Worm (Caenorhabditis elegans): Measurements from ENCODE around the gene C33H5.2.

The C33H5.2 gene

DNA sequence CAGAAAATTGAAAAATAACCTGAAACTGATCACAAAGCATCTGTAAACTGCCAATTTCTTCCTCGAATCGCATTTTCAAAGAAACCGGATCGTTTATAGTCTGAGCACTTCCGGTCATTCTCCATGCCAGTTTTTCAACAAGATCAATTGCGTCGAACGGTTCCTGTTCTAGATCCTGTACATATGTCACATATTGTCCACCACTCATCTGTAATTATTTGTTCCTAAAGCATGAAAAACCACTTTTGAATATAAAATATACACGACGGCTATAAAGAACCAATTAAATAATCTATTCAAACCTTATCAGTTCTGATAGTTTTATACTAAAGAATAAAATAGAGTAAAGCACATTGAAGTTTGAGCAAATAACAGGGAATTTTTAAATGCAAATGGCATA lies 22.5 kb upstream of the C33H5.2 start, which contains the start of gene sec-10:
sec-10 (minus strand) TSS at position 208 of the 400 bp plus-strand sequence.
- TF ChIP-seq med-1 (GFP tag; optimal IDR thresholded peaks at IDR 0.05; ENCODE audit: insufficient read depth): no peak
- no peak for TF ChIP-seq ref-1 (GFP tag; conservative IDR thresholded peaks at IDR 0.05)
- no peak for TF ChIP-seq ztf-29 (GFP tag; IDR thresholded peaks at IDR 0.05)
- no peak for TF ChIP-seq tab-1 (GFP tag; IDR thresholded peaks at IDR 0.05)

DNA sequence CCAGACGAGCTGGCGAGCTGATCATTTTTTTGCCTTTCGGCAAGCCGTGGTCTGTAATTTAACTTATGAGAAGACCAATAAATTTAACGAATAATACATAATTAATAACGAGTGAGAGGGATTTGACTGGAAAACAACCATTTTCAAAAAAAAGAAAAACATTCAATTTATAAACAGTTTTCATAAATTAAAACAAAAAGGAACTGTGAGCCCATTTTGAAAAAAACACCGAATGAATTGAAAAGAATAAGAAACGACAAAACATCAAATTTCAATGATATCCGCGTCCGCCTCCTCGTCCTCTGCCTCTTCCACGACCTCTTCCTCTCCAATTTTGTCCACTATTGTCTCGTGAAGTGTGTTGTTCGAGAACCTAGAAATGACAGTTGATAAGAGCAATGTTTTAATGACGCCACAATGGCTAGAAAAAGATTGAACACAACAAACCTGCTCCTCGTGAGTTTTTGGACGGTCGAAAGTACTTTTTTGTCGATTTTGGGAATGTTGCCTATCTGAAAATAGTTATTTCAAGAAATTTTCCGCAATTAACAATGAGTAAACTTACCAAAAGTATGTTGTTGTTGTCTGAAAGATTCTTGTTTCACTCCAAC lies 20.9 kb upstream of the C33H5.2 start, which contains the start of gene tag-321:
tag-321 (minus strand) TSS at position 51 of the 611 bp plus-strand sequence.
- TF ChIP-seq ztf-23 (GFP tag; IDR thresholded peaks at IDR 0.05) (no peak), med-1 (GFP tag; optimal IDR thresholded peaks at IDR 0.05; ENCODE audit: insufficient read depth) (no peak), ztf-29 (GFP tag; IDR thresholded peaks at IDR 0.05) (no peak), cog-1 (tag; optimal IDR thresholded peaks at IDR 0.05) (no peak), tab-1 (GFP tag; IDR thresholded peaks at IDR 0.05) (no peak), flt-1 (GFP tag; IDR thresholded peaks at IDR 0.05) (no peak)

DNA sequence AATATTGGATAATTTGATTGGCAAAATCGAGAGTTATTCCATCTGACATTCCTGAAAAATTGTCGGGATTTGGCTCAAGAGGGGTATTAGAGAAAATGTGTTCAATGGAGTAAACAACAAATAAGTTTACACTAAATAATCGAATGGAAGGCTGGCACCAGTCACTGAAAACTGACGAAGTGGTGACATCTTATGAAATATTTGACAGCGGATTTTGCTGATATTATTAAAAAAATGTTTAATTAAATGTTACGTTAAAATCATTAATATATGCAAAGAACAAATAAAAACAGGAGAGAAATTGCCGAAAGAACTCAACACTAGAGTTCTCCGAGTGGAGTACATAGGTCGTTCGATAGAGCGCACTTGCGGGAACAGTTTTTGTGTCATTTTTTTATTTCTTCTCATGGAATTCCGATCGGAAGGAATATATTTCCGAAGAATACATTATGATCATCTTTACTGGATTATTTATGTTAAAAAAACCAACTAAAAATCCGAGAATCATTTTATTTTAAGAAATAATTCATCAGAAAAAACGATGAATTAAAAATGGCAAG lies 19.3 kb upstream of the C33H5.2 start, which contains the start of gene tag-322:
tag-322 (minus strand) TSS at position 51 of the 560 bp plus-strand sequence.
- no peak for TF ChIP-seq ztf-23 (GFP tag; IDR thresholded peaks at IDR 0.05)
- peak; percentile 32 for TF ChIP-seq cog-1 (tag; optimal IDR thresholded peaks at IDR 0.05)

DNA sequence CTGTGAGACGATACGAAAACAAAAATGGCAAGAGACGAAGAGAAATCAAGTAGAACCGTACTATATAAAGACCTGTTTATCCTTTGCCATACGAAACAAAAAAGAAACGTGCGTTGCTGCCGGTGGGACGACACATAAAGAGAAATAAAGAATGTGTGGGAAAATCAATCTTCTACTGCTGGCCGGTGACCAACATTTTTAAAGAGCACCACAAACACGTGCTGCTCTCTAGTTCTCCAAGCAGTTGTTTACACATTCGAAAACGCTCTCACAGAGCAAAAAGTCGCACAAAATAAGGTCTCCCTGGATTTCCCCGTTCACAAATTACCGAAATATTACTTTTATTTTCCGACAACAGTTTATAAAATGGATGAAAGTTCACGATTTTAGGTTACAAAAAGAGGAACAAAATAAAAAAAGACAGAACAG lies 15.3 kb upstream of the C33H5.2 start, which contains the start of gene imp-3:
imp-3 (minus strand) TSS at position 93 of the 429 bp plus-strand sequence.
- TF ChIP-seq ref-1 (GFP tag; conservative IDR thresholded peaks at IDR 0.05): no peak
- no peak for TF ChIP-seq ztf-29 (GFP tag; IDR thresholded peaks at IDR 0.05)
- no peak for TF ChIP-seq klf-2 (GFP tag; conservative IDR thresholded peaks at IDR 0.05)
- TF ChIP-seq med-1 (GFP tag; optimal IDR thresholded peaks at IDR 0.05; ENCODE audit: insufficient read depth): no peak
- no peak for TF ChIP-seq tab-1 (GFP tag; IDR thresholded peaks at IDR 0.05)
- TF ChIP-seq cog-1 (tag; optimal IDR thresholded peaks at IDR 0.05): no peak
- no peak for TF ChIP-seq T22C8.4 (GFP tag; IDR thresholded peaks at IDR 0.05)
- no peak for TF ChIP-seq flt-1 (GFP tag; IDR thresholded peaks at IDR 0.05)
- no peak for TF ChIP-seq ztf-23 (GFP tag; IDR thresholded peaks at IDR 0.05)

DNA sequence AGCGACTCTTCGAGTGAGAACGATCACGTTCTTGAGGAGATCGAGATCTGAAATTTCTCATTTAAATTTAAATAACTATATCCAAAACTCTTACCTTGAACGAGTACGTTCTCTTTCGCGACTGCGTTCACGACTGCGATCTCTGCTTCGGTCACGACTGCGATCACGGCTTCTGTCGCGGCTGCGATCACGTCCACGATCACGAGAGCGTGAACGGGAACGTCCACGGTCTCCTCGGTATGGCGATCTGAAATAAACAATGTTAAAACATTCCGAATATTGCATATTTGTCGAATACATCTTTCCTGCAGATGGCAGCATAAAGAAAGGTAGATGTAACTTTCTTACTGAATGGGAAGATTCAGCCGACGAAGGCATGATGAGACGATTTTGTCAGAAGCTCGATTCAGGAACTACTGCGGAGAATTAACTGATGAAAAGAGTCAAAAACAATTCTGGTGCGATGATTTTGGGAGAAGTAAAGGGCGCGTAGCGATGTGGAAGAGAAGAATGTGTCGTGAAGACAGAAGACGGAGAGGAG lies 14.6 kb upstream of the C33H5.2 start:
- TF ChIP-seq ref-1 (GFP tag; conservative IDR thresholded peaks at IDR 0.05) (no peak), T22C8.4 (GFP tag; IDR thresholded peaks at IDR 0.05) (no peak), tab-1 (GFP tag; IDR thresholded peaks at IDR 0.05) (no peak), cog-1 (tag; optimal IDR thresholded peaks at IDR 0.05) (no peak), klf-2 (GFP tag; conservative IDR thresholded peaks at IDR 0.05) (no peak)

DNA sequence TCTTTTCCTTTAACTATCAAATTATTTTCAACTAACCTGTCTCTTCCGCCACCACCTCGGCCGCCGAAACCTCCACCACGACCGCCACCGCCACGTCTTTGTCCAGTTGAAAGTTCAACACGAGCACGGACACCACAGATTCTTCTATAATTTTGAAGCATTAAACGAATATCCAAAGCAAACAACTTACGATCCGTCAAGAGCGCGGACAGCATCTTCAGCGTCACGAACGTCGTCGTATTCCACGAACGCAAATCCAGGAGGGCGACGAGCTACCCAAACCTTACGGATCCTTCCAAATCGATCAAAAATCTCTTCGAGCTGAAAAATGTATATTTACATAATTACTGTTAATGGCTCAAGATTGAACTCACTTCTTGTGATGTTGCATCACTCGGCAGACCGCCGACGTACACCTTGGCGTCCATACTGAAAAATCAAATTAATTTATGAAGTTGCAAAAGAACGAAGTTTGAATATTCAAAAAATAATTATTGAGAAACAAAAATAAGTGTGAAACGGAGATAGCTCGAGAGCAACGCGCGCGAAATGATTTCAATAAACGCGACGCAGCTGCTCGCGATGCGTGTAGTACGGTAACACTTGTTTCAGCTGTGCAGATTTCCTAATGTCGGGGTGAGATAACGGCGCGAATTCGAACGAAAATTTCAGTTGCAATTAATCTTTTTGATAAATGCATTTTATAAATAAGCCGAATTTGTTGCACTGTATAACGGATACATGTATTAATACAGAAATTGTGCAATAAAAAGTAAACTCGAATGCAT lies 13.8 kb upstream of the C33H5.2 start, which contains the start of gene rsp-6:
rsp-6 (minus strand) TSS at position 429 of the 788 bp plus-strand sequence.
- TF ChIP-seq cog-1 (tag; optimal IDR thresholded peaks at IDR 0.05) (peak; percentile 73), ref-1 (GFP tag; conservative IDR thresholded peaks at IDR 0.05) (no peak), flt-1 (GFP tag; IDR thresholded peaks at IDR 0.05) (peak; percentile 67; the same call in 1 of the 2 replicates)

DNA sequence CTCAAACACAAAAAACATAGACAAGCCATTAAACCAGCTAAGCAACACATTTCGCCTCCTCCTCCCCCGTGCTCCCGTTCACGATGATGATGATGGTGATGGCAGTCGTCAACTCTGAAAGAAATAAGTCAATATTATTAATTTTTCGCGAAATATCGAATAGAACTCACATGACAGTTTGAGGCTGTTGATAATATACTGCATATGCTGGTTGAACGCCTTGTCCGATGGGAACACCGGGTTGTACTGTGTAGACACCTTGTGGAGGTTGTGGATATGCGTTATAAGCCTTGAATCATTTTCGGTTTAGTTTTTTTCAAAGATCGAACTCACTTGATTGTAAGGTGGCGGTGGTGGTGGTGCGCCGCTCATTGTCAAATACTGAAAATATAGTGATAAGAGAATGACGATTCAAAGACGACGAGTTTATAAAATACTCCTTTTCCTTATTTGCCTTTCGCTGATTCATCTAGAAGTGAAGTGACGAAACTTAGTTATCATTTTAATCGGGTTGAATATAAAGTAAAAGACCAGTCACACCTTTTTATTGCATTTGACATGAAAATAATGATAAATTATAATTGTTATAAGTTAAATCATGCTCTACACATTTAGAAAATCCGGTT lies 12.9 kb upstream of the C33H5.2 start, which contains the start of gene C33H5.13:
C33H5.13 (minus strand) TSS at position 443 of the 626 bp plus-strand sequence.
- TF ChIP-seq ztf-23 (GFP tag; IDR thresholded peaks at IDR 0.05) (no peak), klf-2 (GFP tag; conservative IDR thresholded peaks at IDR 0.05) (no peak), flt-1 (GFP tag; IDR thresholded peaks at IDR 0.05) (no peak), ztf-29 (GFP tag; IDR thresholded peaks at IDR 0.05) (no peak), cog-1 (tag; optimal IDR thresholded peaks at IDR 0.05) (no peak), ref-1 (GFP tag; conservative IDR thresholded peaks at IDR 0.05) (no peak), tab-1 (GFP tag; IDR thresholded peaks at IDR 0.05) (no peak), med-1 (GFP tag; optimal IDR thresholded peaks at IDR 0.05; ENCODE audit: insufficient read depth) (no peak), T22C8.4 (GFP tag; IDR thresholded peaks at IDR 0.05) (no peak)

DNA sequence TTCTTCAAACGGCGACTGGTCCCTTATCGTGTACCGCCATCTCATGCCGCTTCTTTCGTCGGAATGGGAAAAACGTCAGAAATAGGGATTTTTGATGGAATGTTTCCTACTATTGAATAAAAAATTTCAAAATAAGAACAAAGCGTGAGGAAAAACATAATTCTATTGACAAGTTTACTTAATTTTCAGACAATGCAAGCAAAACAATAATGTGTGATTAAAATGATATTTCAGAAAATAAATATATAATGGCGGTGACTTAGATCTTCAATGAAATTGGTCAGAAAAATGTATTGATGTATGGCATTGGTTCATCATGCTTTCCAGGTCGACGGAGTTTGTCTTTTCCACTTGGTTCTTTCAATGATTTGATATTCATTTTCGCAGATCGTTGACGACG lies 10.1 kb upstream of the C33H5.2 start, which contains the start of gene ntp-1:
ntp-1 (minus strand) TSS at position 101 of the 400 bp plus-strand sequence.
- TF ChIP-seq ztf-29 (GFP tag; IDR thresholded peaks at IDR 0.05): no peak
- no peak for TF ChIP-seq tab-1 (GFP tag; IDR thresholded peaks at IDR 0.05)
- TF ChIP-seq med-1 (GFP tag; optimal IDR thresholded peaks at IDR 0.05; ENCODE audit: insufficient read depth): no peak
- TF ChIP-seq klf-2 (GFP tag; conservative IDR thresholded peaks at IDR 0.05): no peak
- no peak for TF ChIP-seq T22C8.4 (GFP tag; IDR thresholded peaks at IDR 0.05)
- TF ChIP-seq cog-1 (tag; optimal IDR thresholded peaks at IDR 0.05): no peak
- no peak for TF ChIP-seq ztf-23 (GFP tag; IDR thresholded peaks at IDR 0.05)

DNA sequence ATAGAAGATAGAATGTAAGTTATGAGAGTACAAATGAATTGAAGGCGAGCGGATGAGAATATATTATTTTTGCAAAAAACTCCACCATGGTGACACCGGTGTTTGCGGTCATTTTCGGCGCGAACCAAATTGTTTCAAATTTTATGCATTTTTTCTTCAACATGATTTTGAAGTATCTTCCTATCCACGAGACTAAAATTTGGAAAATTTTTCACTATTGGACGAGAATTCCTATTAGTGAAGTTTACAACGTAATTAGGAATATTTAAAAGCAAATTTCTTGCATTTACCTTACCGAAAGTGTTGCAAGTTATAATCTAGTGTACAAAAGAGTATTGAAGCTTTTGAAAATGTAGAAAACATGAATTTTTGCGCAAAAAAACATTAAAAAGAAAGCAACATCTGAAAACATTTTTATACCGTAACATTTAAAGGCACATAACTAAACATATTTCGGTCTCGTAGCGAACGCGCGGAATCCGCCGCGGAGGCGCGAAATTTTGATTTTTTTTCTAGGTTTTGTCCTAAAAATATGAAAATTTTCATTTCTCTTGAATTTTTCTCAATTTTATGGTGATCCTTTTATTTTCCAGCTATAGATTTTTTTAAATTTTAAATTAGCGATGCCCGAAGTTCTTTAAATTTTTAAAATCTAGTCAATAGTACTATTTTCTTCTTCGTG lies 8.3 kb upstream of the C33H5.2 start, which contains the start of gene sgo-1:
sgo-1 (minus strand) TSS at position 51 of the 682 bp plus-strand sequence.
- no peak for TF ChIP-seq tab-1 (GFP tag; IDR thresholded peaks at IDR 0.05)
- TF ChIP-seq ztf-23 (GFP tag; IDR thresholded peaks at IDR 0.05): no peak
- TF ChIP-seq ztf-29 (GFP tag; IDR thresholded peaks at IDR 0.05): no peak
- no peak for TF ChIP-seq cog-1 (tag; optimal IDR thresholded peaks at IDR 0.05)
- TF ChIP-seq med-1 (GFP tag; optimal IDR thresholded peaks at IDR 0.05; ENCODE audit: insufficient read depth): no peak
- no peak for TF ChIP-seq ref-1 (GFP tag; conservative IDR thresholded peaks at IDR 0.05)
- no peak for TF ChIP-seq T22C8.4 (GFP tag; IDR thresholded peaks at IDR 0.05)

Measured in whole organism, midembryonic.